Worm (Caenorhabditis elegans): ENCODE measurements around the gene sup-37.

sup-37 gene

DNA sequence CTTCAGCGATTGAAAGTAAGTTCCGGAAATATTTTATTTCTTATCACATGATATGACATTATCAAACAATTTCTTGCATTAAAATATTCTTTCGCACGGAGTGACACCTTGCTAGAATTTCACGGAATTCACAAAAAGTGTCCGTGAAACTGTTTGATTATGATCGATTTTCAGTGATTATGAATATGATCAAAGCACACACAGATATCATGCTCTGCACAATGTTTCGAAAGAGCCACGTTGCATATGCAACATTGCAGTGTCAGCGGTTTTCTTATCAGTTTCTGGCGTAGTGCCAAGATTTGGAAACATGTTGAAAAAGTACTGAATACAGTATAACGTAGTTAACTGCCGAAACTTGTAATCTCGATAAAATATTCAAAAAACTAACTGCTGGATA lies 17.2 kb upstream of the sup-37 start (continued):
- TF ChIP-seq zfh-2 (GFP tag; conservative IDR thresholded peaks at IDR 0.05) (no peak), ama-1 (optimal IDR thresholded peaks at IDR 0.05) (no peak), ama-1 (GFP tag; optimal IDR thresholded peaks at IDR 0.05) (no peak), pha-4 (tag; optimal IDR thresholded peaks at IDR 0.05) (no peak), dpl-1 (GFP tag; optimal IDR thresholded peaks at IDR 0.05) (no peak), snpc-1.1 (tag; optimal IDR thresholded peaks at IDR 0.05; ENCODE audit: insufficient read depth) (no peak), tlf-1 (GFP tag; optimal IDR thresholded peaks at IDR 0.05) (peak; percentile 6)

DNA sequence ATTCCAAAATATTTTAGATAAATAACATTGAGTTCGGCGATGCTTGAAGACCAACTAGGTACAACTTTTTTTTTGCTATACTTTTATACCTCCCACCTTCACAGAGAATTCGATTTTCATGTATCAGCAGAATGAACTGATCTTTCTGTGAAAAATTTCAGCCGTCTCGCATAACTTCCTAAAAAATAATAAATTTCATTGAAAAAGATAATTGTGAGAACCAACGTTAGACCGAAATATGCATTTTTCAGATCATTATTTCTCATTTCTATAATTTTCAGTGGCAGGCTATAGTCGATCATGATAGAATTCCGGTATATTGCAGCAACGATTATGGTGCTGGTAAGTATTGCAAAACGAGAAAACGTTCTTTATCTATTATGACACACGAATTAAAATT lies 14.7 kb upstream of the sup-37 start, which contains the start of gene srx-115:
Gene srx-115 (plus strand): TSS at position 301 of the 400 bp plus-strand sequence.
- no peak for TF ChIP-seq F23B12.7 (tag; optimal IDR thresholded peaks at IDR 0.05; ENCODE audit: insufficient read depth)
- TF ChIP-seq Y53F4B.3 (GFP tag; IDR thresholded peaks at IDR 0.05): no peak
- TF ChIP-seq ztf-26 (tag; optimal IDR thresholded peaks at IDR 0.05): no peak
- no peak for TF ChIP-seq nhr-90 (tag; optimal IDR thresholded peaks at IDR 0.05)
- no peak for TF ChIP-seq cebp-1 (GFP tag; IDR thresholded peaks at IDR 0.05)
- TF ChIP-seq cebp-1 (tag; optimal IDR thresholded peaks at IDR 0.05): no peak
- TF ChIP-seq fkh-3 (tag; optimal IDR thresholded peaks at IDR 0.05): no peak
- TF ChIP-seq madf-8 (GFP tag; conservative IDR thresholded peaks at IDR 0.05): no peak
- TF ChIP-seq madf-3 (GFP tag; IDR thresholded peaks at IDR 0.05): no peak
- TF ChIP-seq bed-1 (GFP tag; IDR thresholded peaks at IDR 0.05): no peak
- no peak for TF ChIP-seq ztf-25 (GFP tag; IDR thresholded peaks at IDR 0.05)
- no peak for TF ChIP-seq Y95B8A.8 (GFP tag; IDR thresholded peaks at IDR 0.05)
- no peak for TF ChIP-seq lin-26 (GFP tag; IDR thresholded peaks at IDR 0.05)
- TF ChIP-seq Y53G8AR.9 (GFP tag; conservative IDR thresholded peaks at IDR 0.05): no peak
- no peak for TF ChIP-seq ets-4 (GFP tag; optimal IDR thresholded peaks at IDR 0.05)
- no peak for TF ChIP-seq B0019.2 (GFP tag; conservative IDR thresholded peaks at IDR 0.05)
- no peak for TF ChIP-seq aptf-2 (GFP tag; conservative IDR thresholded peaks at IDR 0.05)
- no peak for TF ChIP-seq F39B2.1 (GFP tag; IDR thresholded peaks at IDR 0.05)
- TF ChIP-seq C06A6.2 (GFP tag; conservative IDR thresholded peaks at IDR 0.05): no peak
- TF ChIP-seq B0336.3 (GFP tag; IDR thresholded peaks at IDR 0.05): no peak

DNA sequence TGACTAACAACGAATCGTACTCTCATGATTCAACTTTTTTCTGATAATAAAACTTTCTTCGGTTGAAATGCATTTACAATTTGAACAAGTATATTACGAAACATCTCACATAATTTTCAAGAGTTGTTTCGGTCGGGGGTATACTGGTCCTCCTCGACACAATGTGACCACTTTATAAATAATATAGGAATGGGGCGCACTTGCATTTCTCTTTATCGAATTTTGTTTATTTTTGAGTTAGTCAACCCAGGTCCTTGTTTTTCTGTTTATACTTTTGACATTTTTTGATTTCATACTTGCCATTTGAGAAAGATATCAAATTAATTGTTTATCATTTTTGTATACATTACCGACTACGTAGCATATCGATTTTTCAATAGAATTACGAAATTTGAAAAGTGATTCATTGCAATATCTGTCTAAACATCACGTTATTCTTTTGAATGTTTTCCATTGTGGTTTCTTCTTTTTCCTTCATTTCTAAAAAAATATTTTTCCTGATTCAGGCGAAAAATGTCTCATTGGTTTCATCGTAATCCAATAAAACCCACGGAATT lies 12.4 kb upstream of the sup-37 start, which contains the start of gene B0507.2:
Gene B0507.2 (plus strand): TSS at position 507 of the 557 bp plus-strand sequence.
- TF ChIP-seq K12H6.12 (tag; optimal IDR thresholded peaks at IDR 0.05) (no peak), D2030.7 (GFP tag; IDR thresholded peaks at IDR 0.05) (no peak), cebp-1 (GFP tag; IDR thresholded peaks at IDR 0.05) (no peak), cebp-1 (tag; optimal IDR thresholded peaks at IDR 0.05) (peak; percentile 76), nhr-80 (tag; optimal IDR thresholded peaks at IDR 0.05) (peak; percentile 36), ceh-27 (GFP tag; optimal IDR thresholded peaks at IDR 0.05) (peak; percentile 53), lin-54 (GFP tag; optimal IDR thresholded peaks at IDR 0.05) (no peak)

DNA sequence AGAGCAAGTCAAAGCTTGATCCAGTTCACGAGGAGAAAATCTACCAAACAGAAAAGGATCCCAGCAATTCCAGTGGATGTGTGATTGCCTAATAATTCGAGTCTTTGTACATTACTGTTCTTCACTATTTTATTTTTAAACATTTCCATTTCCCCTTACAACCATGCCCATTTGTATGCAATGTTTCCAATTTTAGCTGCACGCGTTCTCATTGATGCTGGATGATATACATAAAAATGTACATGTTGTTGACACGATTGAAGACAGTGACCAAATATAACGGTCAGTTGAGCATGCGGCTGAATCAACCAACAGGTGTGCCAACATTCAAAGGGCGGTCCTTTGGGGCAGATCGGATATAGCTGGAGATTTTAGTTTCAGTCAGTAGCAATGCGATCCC lies 10.1 kb upstream of the sup-37 start, which contains the start of gene B0507.1:
Gene B0507.1 (plus strand): TSS at position 301 of the 400 bp plus-strand sequence.
- TF ChIP-seq him-1 (tag; optimal IDR thresholded peaks at IDR 0.05): no peak
- no peak for TF ChIP-seq aptf-3 (GFP tag; IDR thresholded peaks at IDR 0.05)
